Fruit fly (Drosophila melanogaster): Measurements from ENCODE around the gene CG32645.

- no peak for TF ChIP-seq CG7101 (tag; optimal IDR thresholded peaks at IDR 0.05)
- TF ChIP-seq CG14711 (tag; optimal IDR thresholded peaks at IDR 0.05), result no peak
- no peak for TF ChIP-seq bab1 (GFP tag; optimal IDR thresholded peaks at IDR 0.05)
- TF ChIP-seq ovo (GFP tag; optimal IDR thresholded peaks at IDR 0.05), result no peak
- no peak for TF ChIP-seq Hr96 (GFP tag; optimal IDR thresholded peaks at IDR 0.05)
- TF ChIP-seq toe (GFP tag; optimal IDR thresholded peaks at IDR 0.05), result no peak
- no peak for TF ChIP-seq CG5204 (GFP tag; optimal IDR thresholded peaks at IDR 0.05)
- TF ChIP-seq Crg-1 (GFP tag; optimal IDR thresholded peaks at IDR 0.05), result no peak
- no peak for TF ChIP-seq CG11617 (GFP tag; optimal IDR thresholded peaks at IDR 0.05)
- no peak for TF ChIP-seq CG1620 (GFP tag; optimal IDR thresholded peaks at IDR 0.05)
- no peak for TF ChIP-seq tj (GFP tag; optimal IDR thresholded peaks at IDR 0.05)
Measured at dm6 chrX:13135702-13136101, 3.3 kb upstream of the CG32645 start.

Measured in whole organism, adult.